Worm (Caenorhabditis elegans) whole organism, L4 larva: Measurements from ENCODE around the gene srg-61.
"Not testable (repeated sequence)": the region's sequence is repeated elsewhere in the genome, so short reads cannot be mapped to it uniquely, and the experiment has no call there.

Experiments used
- ceh-82 ChIP-seq: sonication (generic microtip); optimal IDR thresholded peaks from 2 replicates; lab custom pipeline; 2017; ENCODE audit warnings: missing biosample characterization, missing genetic modification characterization
- daf-8 ChIP-seq: fragments of 200-800 bp; sonication (Bioruptor generic); IDR thresholded peaks from 2 replicates; pipeline ENCODE4 v1.3.6; 2022; ENCODE audit warnings: missing genetic modification characterization, missing compliant biosample characterization
- dmd-6 ChIP-seq: fragments of 200-800 bp; sonication (Bioruptor generic); IDR thresholded peaks from 2 replicates; pipeline ENCODE4 v1.3.6; 2022; ENCODE audit warnings: missing genetic modification reagents, missing genetic modification characterization, missing compliant biosample characterization
- gei-8 ChIP-seq: fragments of 200-800 bp; sonication (Bioruptor generic); optimal IDR thresholded peaks from 2 replicates; lab custom pipeline; 2018; ENCODE audit warnings: mild to moderate bottlenecking, missing genetic modification characterization, missing compliant biosample characterization
- jun-1 ChIP-seq: fragments of 150-350 bp; optimal IDR thresholded peaks from 2 replicates; lab custom pipeline; 2014; ENCODE audit warnings: missing biosample characterization, missing genetic modification reagents, missing genetic modification characterization
- nhr-28 ChIP-seq: fragments of 150-350 bp; optimal IDR thresholded peaks from 2 replicates; lab custom pipeline; 2014; ENCODE audit warnings: missing biosample characterization, missing genetic modification characterization
- pha-4 ChIP-seq, 2 experiments: fragments of 150-350 bp in 1 of 2; fragments of 200-800 bp in 1 of 2; sonication (Bioruptor generic) in 1 of 2; IDR thresholded peaks in 1 of 2; optimal IDR thresholded peaks in 1 of 2; 2 replicates each; pipeline versions ENCODE4 v1.3.6 to Lab custom; 2014 to 2022; ENCODE audit warnings: missing genetic modification characterization in 2 of 2, missing genetic modification reagents in 2 of 2, missing biosample characterization in 1 of 2, missing compliant biosample characterization in 1 of 2
- php-3 ChIP-seq: fragments of 200-800 bp; sonication (Bioruptor generic); IDR thresholded peaks from 2 replicates; pipeline ENCODE4 v1.3.6; 2022; ENCODE audit warnings: missing genetic modification reagents, missing genetic modification characterization, missing compliant biosample characterization
- unc-130 ChIP-seq: sonication (generic microtip); optimal IDR thresholded peaks from 2 replicates; lab custom pipeline; 2016; ENCODE audit warnings: missing genetic modification reagents, missing genetic modification characterization, missing compliant biosample characterization

ce11 chrV:2691703-2692102 is 48.4 kb downstream of the srg-61 start:
- not testable (repeated sequence) for TF ChIP-seq unc-130; dmd-6 (GFP tag; lab: Robert Waterston, UW); nhr-28 (tag; lab: Kevin White, UChicago); ceh-82 (tag; lab: Kevin White, UChicago); php-3 (GFP tag; lab: Robert Waterston, UW); daf-8 (GFP tag; lab: Robert Waterston, UW); pha-4 (GFP tag; IDR thresholded peaks at IDR 0.05; lab: Robert Waterston, UW); pha-4 (tag; optimal IDR thresholded peaks at IDR 0.05; lab: Kevin White, UChicago); gei-8 (GFP tag; lab: Kevin White, UChicago); jun-1 (tag; lab: Kevin White, UChicago)
